Worm (Caenorhabditis elegans) whole organism, late embryonic: ENCODE results near the gene R144.11.

Experiments used
- C08G9.2 ChIP-seq: sonication (generic microtip); optimal IDR thresholded peaks from 2 replicates; lab custom pipeline; 2016; ENCODE audit warnings: mild to moderate bottlenecking, missing genetic modification characterization, moderate library complexity, missing compliant biosample characterization
- C38D4.7 ChIP-seq: fragments of 200-800 bp; sonication (Bioruptor generic); optimal IDR thresholded peaks from 2 replicates; lab custom pipeline; 2018; ENCODE audit warnings: mild to moderate bottlenecking, missing genetic modification characterization, moderate library complexity, missing compliant biosample characterization
- K02D7.2 ChIP-seq: sonication (generic microtip); optimal IDR thresholded peaks from 2 replicates; lab custom pipeline; 2017; ENCODE audit warnings: mild to moderate bottlenecking, missing genetic modification characterization, missing compliant biosample characterization
- T23F11.4 ChIP-seq: fragments of 200-800 bp; sonication (Bioruptor generic); optimal IDR thresholded peaks from 2 replicates; lab custom pipeline; 2018; ENCODE audit warnings: mild to moderate bottlenecking, missing genetic modification characterization, missing compliant biosample characterization
- ceh-14 ChIP-seq: sonication (generic microtip); optimal IDR thresholded peaks from 2 replicates; lab custom pipeline; 2016; ENCODE audit warnings: missing genotype, missing genetic modification characterization, missing compliant biosample characterization
- ceh-18 ChIP-seq: sonication (generic microtip); optimal IDR thresholded peaks from 2 replicates; lab custom pipeline; 2016; ENCODE audit warnings: missing genetic modification characterization, missing compliant biosample characterization
- ceh-2 ChIP-seq: sonication (generic microtip); optimal IDR thresholded peaks from 2 replicates; lab custom pipeline; 2016; ENCODE audit warnings: missing genotype, missing genetic modification characterization, missing compliant biosample characterization
- ceh-22 ChIP-seq: sonication (generic microtip); optimal IDR thresholded peaks from 2 replicates; lab custom pipeline; 2017; ENCODE audit warnings: missing biosample characterization, missing genetic modification characterization
- ceh-24 ChIP-seq: sonication (generic microtip); optimal IDR thresholded peaks from 2 replicates; lab custom pipeline; 2016; ENCODE audit warnings: mild to moderate bottlenecking, missing genetic modification characterization, missing compliant biosample characterization
- ceh-31 ChIP-seq: sonication (generic microtip); optimal IDR thresholded peaks from 2 replicates; lab custom pipeline; 2016; ENCODE audit warnings: missing genetic modification characterization, missing compliant biosample characterization
- ceh-48 ChIP-seq: sonication (generic microtip); optimal IDR thresholded peaks from 2 replicates; lab custom pipeline; 2016; ENCODE audit warnings: missing genetic modification characterization, inconsistent platforms, missing compliant biosample characterization
- ceh-9 ChIP-seq: sonication (generic microtip); optimal IDR thresholded peaks from 2 replicates; lab custom pipeline; 2016; ENCODE audit warnings: mild to moderate bottlenecking, missing genetic modification characterization, inconsistent platforms, missing compliant biosample characterization
- che-1 ChIP-seq: sonication (generic microtip); optimal IDR thresholded peaks from 2 replicates; lab custom pipeline; 2016; ENCODE audit warnings: mild to moderate bottlenecking, missing genetic modification characterization, missing compliant biosample characterization
- dve-1 ChIP-seq: sonication (generic microtip); optimal IDR thresholded peaks from 2 replicates; lab custom pipeline; 2017; ENCODE audit warnings: antibody characterized with exemption, mild to moderate bottlenecking, missing genetic modification characterization, missing compliant biosample characterization
- elt-2 ChIP-seq: sonication (generic microtip); optimal IDR thresholded peaks from 2 replicates; lab custom pipeline; 2016; ENCODE audit warnings: missing genetic modification reagents, missing genetic modification characterization, missing compliant biosample characterization
- eyg-1 ChIP-seq: sonication (generic microtip); optimal IDR thresholded peaks from 2 replicates; lab custom pipeline; 2016; ENCODE audit warnings: missing genotype, missing genetic modification characterization, missing compliant biosample characterization
- fax-1 ChIP-seq: sonication (generic microtip); optimal IDR thresholded peaks from 2 replicates; lab custom pipeline; 2016; ENCODE audit warnings: missing genotype, missing genetic modification characterization, missing compliant biosample characterization
- fkh-10 ChIP-seq: fragments of 150-350 bp; optimal IDR thresholded peaks from 2 replicates; lab custom pipeline; 2014; ENCODE audit warnings: missing biosample characterization, missing genetic modification reagents, missing genetic modification characterization
- hlh-15 ChIP-seq: sonication (generic microtip); optimal IDR thresholded peaks from 2 replicates; lab custom pipeline; 2016; ENCODE audit warnings: missing genetic modification characterization, missing compliant biosample characterization
- hlh-6 ChIP-seq: sonication (generic microtip); optimal IDR thresholded peaks from 2 replicates; lab custom pipeline; 2016; ENCODE audit warnings: missing genotype, missing genetic modification characterization, missing compliant biosample characterization
- mec-3 ChIP-seq: sonication (generic microtip); optimal IDR thresholded peaks from 2 replicates; lab custom pipeline; 2016; ENCODE audit warnings: borderline replicate concordance, missing genetic modification characterization, missing compliant biosample characterization
- nhr-232 ChIP-seq: sonication (generic microtip); optimal IDR thresholded peaks from 2 replicates; lab custom pipeline; 2016; ENCODE audit warnings: missing genetic modification characterization, missing compliant biosample characterization
- pax-1 ChIP-seq: fragments of 150-350 bp; optimal IDR thresholded peaks from 2 replicates; lab custom pipeline; 2014; ENCODE audit warnings: missing biosample characterization, missing genetic modification characterization
- pha-2 ChIP-seq: sonication (generic microtip); optimal IDR thresholded peaks from 2 replicates; lab custom pipeline; 2017; ENCODE audit warnings: mild to moderate bottlenecking, missing genetic modification characterization, missing compliant biosample characterization
- pros-1 ChIP-seq: fragments of 150-350 bp; optimal IDR thresholded peaks from 2 replicates; lab custom pipeline; 2014; ENCODE audit warnings: missing biosample characterization, missing genetic modification reagents, missing genetic modification characterization
- ref-2 ChIP-seq: sonication (generic microtip); optimal IDR thresholded peaks from 2 replicates; lab custom pipeline; 2016; ENCODE audit warnings: missing genetic modification characterization, missing compliant biosample characterization
- rnt-1 ChIP-seq: sonication (generic microtip); optimal IDR thresholded peaks from 2 replicates; lab custom pipeline; 2016; ENCODE audit warnings: missing genetic modification characterization, missing compliant biosample characterization
- sdc-2 ChIP-seq: sonication (generic microtip); optimal IDR thresholded peaks from 2 replicates; lab custom pipeline; 2016; ENCODE audit warnings: missing genotype, missing genetic modification characterization, missing compliant biosample characterization
- sox-2 ChIP-seq: fragments of 200-800 bp; sonication (Bioruptor generic); IDR thresholded peaks from 2 replicates; pipeline ENCODE4 v1.3.6; 2022; ENCODE audit warnings: missing genetic modification reagents, missing genetic modification characterization, missing compliant biosample characterization
- syd-9 ChIP-seq: sonication (generic microtip); optimal IDR thresholded peaks from 2 replicates; lab custom pipeline; 2016; ENCODE audit warnings: mild to moderate bottlenecking, missing genetic modification characterization, moderate library complexity, missing compliant biosample characterization
- tbx-2 ChIP-seq: sonication (generic microtip); optimal IDR thresholded peaks from 2 replicates; lab custom pipeline; 2016; ENCODE audit warnings: missing genetic modification characterization, missing compliant biosample characterization
- tbx-7 ChIP-seq: sonication (generic microtip); optimal IDR thresholded peaks from 2 replicates; lab custom pipeline; 2016; ENCODE audit warnings: missing genotype, missing genetic modification characterization, missing compliant biosample characterization
- ttx-3 ChIP-seq: sonication (generic microtip); optimal IDR thresholded peaks from 2 replicates; lab custom pipeline; 2016; ENCODE audit warnings: missing genetic modification reagents, missing genetic modification characterization, missing compliant biosample characterization
- unc-42 ChIP-seq: sonication (generic microtip); optimal IDR thresholded peaks from 2 replicates; lab custom pipeline; 2016; ENCODE audit warnings: missing genotype, missing genetic modification characterization, missing compliant biosample characterization
- unc-55 ChIP-seq: sonication (generic microtip); optimal IDR thresholded peaks from 2 replicates; lab custom pipeline; 2017; ENCODE audit warnings: missing biosample characterization, missing genetic modification reagents, missing genetic modification characterization
- unc-86 ChIP-seq: sonication (generic microtip); optimal IDR thresholded peaks from 2 replicates; lab custom pipeline; 2016; ENCODE audit warnings: missing genetic modification characterization, missing compliant biosample characterization
- ztf-16 ChIP-seq: sonication (generic microtip); optimal IDR thresholded peaks from 2 replicates; lab custom pipeline; 2017; ENCODE audit warnings: missing genetic modification characterization, missing compliant biosample characterization

R144.11 gene

DNA sequence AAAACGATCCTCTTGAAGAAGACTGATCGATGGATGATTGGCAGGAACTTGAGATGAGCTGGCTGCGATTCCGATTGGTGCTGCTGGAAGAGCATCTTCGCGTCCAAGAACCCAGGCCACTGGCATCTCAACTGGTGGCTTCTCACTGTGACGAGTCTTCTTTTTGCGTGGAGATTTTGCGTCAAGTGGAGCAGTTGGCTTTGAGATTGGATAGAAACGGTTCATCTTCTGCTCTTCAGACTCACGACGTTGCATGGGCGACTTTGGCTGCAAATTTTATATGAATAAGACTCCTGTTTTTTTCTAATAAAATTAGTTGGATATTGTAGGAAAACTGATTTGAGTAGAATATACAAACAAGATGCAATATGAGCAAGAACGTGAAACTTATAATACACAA is 2.1 kb upstream of the R144.11 start:
- TF ChIP-seq ceh-24, result no peak
- TF ChIP-seq ceh-9 (tag; lab: Kevin White, UChicago), result no peak
- TF ChIP-seq unc-86 (tag; lab: Kevin White, UChicago), result no peak
- TF ChIP-seq sdc-2 (tag; lab: Kevin White, UChicago), result no peak
- TF ChIP-seq ceh-31 (tag; lab: Kevin White, UChicago), result no peak
- no peak for TF ChIP-seq ttx-3 (tag; lab: Kevin White, UChicago)
- TF ChIP-seq sox-2, result no peak
- TF ChIP-seq K02D7.2 (tag; lab: Kevin White, UChicago), result no peak
- no peak for TF ChIP-seq hlh-6
- no peak for TF ChIP-seq C08G9.2 (tag; lab: Kevin White, UChicago)
- no peak for TF ChIP-seq C38D4.7 (GFP tag; lab: Kevin White, UChicago)
- no peak for TF ChIP-seq che-1 (tag; lab: Kevin White, UChicago)
- TF ChIP-seq ceh-14, result no peak
- no peak for TF ChIP-seq fkh-10 (GFP tag; lab: Kevin White, UChicago)
- TF ChIP-seq tbx-2 (tag; lab: Kevin White, UChicago), result no peak

DNA sequence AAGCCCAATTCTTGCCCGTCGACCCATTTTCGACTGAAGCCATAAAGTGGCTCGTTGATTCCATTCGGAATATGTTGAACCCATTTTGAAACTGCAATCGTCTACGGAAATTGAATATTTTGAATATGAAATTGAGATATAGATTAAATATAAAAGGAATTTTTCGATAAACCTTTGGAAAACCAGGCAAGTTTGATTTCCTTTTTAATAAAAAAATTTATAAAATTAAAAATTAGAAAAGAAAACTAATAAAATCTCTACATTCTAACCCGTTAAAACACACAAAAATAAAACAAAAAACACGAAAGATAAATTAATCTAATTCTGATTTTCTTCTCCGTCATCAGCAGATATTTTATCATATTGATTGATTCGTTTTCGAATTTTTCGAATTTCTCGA is 1.7 kb downstream of the R144.11 start, which contains the start of gene R144.12:
R144.12 (minus strand) TSS at position 101 of the 400 bp plus-strand sequence.
- TF ChIP-seq eyg-1 (tag; lab: Kevin White, UChicago), result no peak
- TF ChIP-seq ceh-14, result no peak
- TF ChIP-seq T23F11.4 (GFP tag; lab: Kevin White, UChicago), result no peak
- TF ChIP-seq nhr-232 (tag; lab: Kevin White, UChicago), result no peak
- TF ChIP-seq ztf-16 (tag; lab: Kevin White, UChicago), result no peak
- no peak for TF ChIP-seq hlh-6

DNA sequence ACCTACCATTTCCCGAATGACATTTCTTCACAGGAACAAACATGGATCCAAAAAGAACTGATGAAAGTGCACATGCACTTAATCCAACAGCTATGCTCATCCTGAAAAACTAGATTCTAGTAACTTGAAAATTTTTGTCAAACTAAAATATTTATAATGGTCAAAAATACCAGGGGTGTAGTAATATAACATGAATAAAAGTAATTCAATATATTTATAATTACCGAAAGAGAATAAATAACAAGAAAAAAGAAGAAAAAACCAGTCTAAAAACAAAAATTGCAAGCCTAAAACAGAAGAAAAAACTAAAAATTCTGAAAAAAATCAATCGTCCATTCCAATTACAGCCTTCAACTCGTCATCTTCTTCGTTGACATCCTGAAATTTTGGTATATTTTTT is 4.0 kb downstream of the R144.11 start, which contains the start of gene R144.6:
R144.6 (minus strand) TSS at position 101 of the 400 bp plus-strand sequence.
- no peak for TF ChIP-seq elt-2 (tag; lab: Kevin White, UChicago)
- no peak for TF ChIP-seq unc-42 (tag; lab: Kevin White, UChicago)
- no peak for TF ChIP-seq pha-2 (tag; lab: Kevin White, UChicago)
- no peak for TF ChIP-seq fax-1 (tag; lab: Kevin White, UChicago)
- TF ChIP-seq rnt-1 (tag; lab: Kevin White, UChicago), result no peak
- no peak for TF ChIP-seq ceh-18 (tag; lab: Kevin White, UChicago)
- TF ChIP-seq dve-1 (tag; lab: Kevin White, UChicago), result no peak
- no peak for TF ChIP-seq sdc-2 (tag; lab: Kevin White, UChicago)

DNA sequence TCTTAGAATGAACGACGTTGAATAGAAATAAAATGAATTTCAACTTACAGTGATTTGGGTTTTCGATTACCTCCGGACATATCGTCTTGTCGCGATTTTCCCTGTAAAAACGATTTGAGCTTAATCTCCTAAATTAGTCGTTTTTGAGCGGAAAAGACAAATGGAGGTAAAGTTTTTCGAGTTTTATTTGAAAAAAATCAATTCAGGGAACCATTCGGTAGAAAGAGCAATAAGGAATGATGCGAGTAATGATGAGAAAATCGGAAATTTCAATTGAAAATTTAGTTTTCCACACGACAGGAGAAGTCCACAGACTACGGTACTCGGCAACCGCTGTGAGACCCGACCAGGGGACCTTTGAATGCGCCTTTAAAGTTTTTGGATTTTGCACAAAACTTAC is 6.4 kb downstream of the R144.11 start, which contains the start of gene R144.10:
R144.10 (minus strand) TSS at position 101 of the 400 bp plus-strand sequence.
- TF ChIP-seq unc-55 (GFP tag; lab: Kevin White, UChicago), result no peak
- no peak for TF ChIP-seq pax-1 (tag; lab: Kevin White, UChicago)
- no peak for TF ChIP-seq ztf-16 (tag; lab: Kevin White, UChicago)
- no peak for TF ChIP-seq pros-1 (tag; lab: Kevin White, UChicago)
- TF ChIP-seq mec-3 (tag; lab: Kevin White, UChicago), result no peak
- no peak for TF ChIP-seq hlh-15 (tag; lab: Kevin White, UChicago)
- TF ChIP-seq C08G9.2 (tag; lab: Kevin White, UChicago), result no peak
- TF ChIP-seq syd-9 (tag; lab: Kevin White, UChicago), result no peak
- no peak for TF ChIP-seq ceh-14
- TF ChIP-seq ceh-48 (tag; lab: Kevin White, UChicago), result no peak
- no peak for TF ChIP-seq ceh-22 (tag; lab: Kevin White, UChicago)
- TF ChIP-seq rnt-1 (tag; lab: Kevin White, UChicago), result no peak
- no peak for TF ChIP-seq unc-42 (tag; lab: Kevin White, UChicago)
- TF ChIP-seq fax-1 (tag; lab: Kevin White, UChicago), result no peak
- TF ChIP-seq ceh-9 (tag; lab: Kevin White, UChicago), result no peak
- TF ChIP-seq sdc-2 (tag; lab: Kevin White, UChicago), result no peak
- TF ChIP-seq tbx-7 (tag; lab: Kevin White, UChicago), result no peak
- no peak for TF ChIP-seq ceh-2
- no peak for TF ChIP-seq ref-2
